Fruit fly (Drosophila melanogaster) whole organism, pupa: Measurements from ENCODE around the gene pn.

Source experiments
- CG10348 ChIP-seq: fragments of 200-800 bp; sonication (Bioruptor generic); IDR thresholded peaks from 2 replicates; pipeline ENCODE4 v1.3.6; 2022; ENCODE audit warnings: missing biosample characterization, missing genetic modification characterization
- CG14655 ChIP-seq: fragments of 200-800 bp; sonication (Bioruptor generic); optimal IDR thresholded peaks from 3 replicates; lab custom pipeline; 2017; ENCODE audit warnings: mild to moderate bottlenecking, missing biosample characterization, missing genetic modification reagents, missing genetic modification characterization
- CG15710 ChIP-seq: fragments of 200-800 bp; sonication (Bioruptor generic); optimal IDR thresholded peaks from 2 replicates; lab custom pipeline; 2018; ENCODE audit warnings: missing biosample characterization, mild to moderate bottlenecking, missing genetic modification characterization, moderate library complexity
- CG34367 ChIP-seq: fragments of 200-800 bp; sonication (Bioruptor generic); optimal IDR thresholded peaks from 2 replicates; lab custom pipeline; 2018; ENCODE audit warnings: missing biosample characterization, mild to moderate bottlenecking, missing genetic modification characterization
- CG8301 ChIP-seq: fragments of 200-800 bp; sonication (Bioruptor generic); optimal IDR thresholded peaks from 2 replicates; lab custom pipeline; 2018; ENCODE audit warnings: missing biosample characterization, mild to moderate bottlenecking, missing genetic modification characterization
- CG9948 ChIP-seq: fragments of 200-800 bp; sonication (Bioruptor generic); optimal IDR thresholded peaks from 2 replicates; lab custom pipeline; 2018; ENCODE audit warnings: missing biosample characterization, mild to moderate bottlenecking, missing genetic modification characterization, moderate library complexity
- EcR ChIP-seq: fragments of 200-800 bp; sonication (Bioruptor generic); optimal IDR thresholded peaks from 3 replicates; lab custom pipeline; 2019; ENCODE audit warnings: missing biosample characterization, missing genetic modification characterization, mild to moderate bottlenecking, moderate library complexity, missing genetic modification reagents
- Ets98B ChIP-seq: fragments of 200-800 bp; sonication (Bioruptor generic); IDR thresholded peaks from 2 replicates; pipeline ENCODE4 v1.3.6; 2022; ENCODE audit warnings: missing biosample characterization, missing genetic modification characterization
- fd96Ca ChIP-seq: fragments of 200-800 bp; sonication (Bioruptor generic); IDR thresholded peaks from 3 replicates; pipeline ENCODE4 v1.3.6; 2022; ENCODE audit warnings: missing biosample characterization, missing genetic modification characterization
- gl ChIP-seq: fragments of 200-800 bp; sonication (Bioruptor generic); optimal IDR thresholded peaks from 2 replicates; lab custom pipeline; 2018; ENCODE audit warnings: missing biosample characterization, mild to moderate bottlenecking, missing genetic modification characterization

DNA sequence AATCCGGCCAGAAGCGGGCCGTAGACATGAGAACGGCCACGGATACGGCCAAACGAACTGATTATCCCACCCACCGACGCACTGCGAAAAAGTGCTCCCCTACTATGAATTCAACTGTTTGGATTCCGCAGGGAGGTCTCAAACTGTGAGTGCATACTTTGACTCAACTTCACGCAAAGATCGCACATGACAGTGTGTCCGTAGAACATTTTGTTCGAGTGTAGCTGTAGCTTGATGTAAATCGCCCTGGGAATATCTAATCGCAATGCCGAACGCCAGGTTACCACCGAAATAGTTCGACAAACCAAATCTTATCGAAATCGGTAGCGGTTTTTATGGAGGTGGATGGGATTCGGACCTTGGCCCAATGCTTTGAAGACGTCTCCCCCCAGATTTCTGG, 20.0 kb upstream of the pn start:
- TF ChIP-seq CG14655 (no peak), EcR (GFP tag; lab: Kevin White, UChicago) (no peak), CG8301 (no peak), gl (tag; lab: Kevin White, UChicago) (no peak), fd96Ca (GFP tag; lab: Robert Waterston, UW) (no peak), CG10348 (GFP tag; lab: Robert Waterston, UW) (no peak), CG34367 (no peak), CG15710 (tag; lab: Kevin White, UChicago) (no peak), CG9948 (tag; lab: Kevin White, UChicago) (no peak), Ets98B (GFP tag; lab: Robert Waterston, UW) (no peak)
